Worm (Caenorhabditis elegans) whole organism, midembryonic: ENCODE measurements around the gene C17B7.3.

Experiments used
- flt-1 ChIP-seq: fragments of 200-800 bp; sonication (Bioruptor generic); IDR thresholded peaks from 2 replicates; pipeline ENCODE4 v1.3.6; 2022; ENCODE audit warnings: missing genetic modification characterization, missing compliant biosample characterization
- klf-2 ChIP-seq: fragments of 200-800 bp; sonication (Bioruptor generic); conservative IDR thresholded peaks from 2 replicates; pipeline ENCODE4 v1.3.6; 2022; ENCODE audit warnings: missing genetic modification reagents, missing genetic modification characterization, missing compliant biosample characterization
- ref-1 ChIP-seq: fragments of 200-800 bp; sonication (Bioruptor generic); conservative IDR thresholded peaks from 2 replicates; pipeline ENCODE4 v1.3.6; 2022; ENCODE audit warnings: missing genetic modification reagents, missing genetic modification characterization, missing compliant biosample characterization
- tab-1 ChIP-seq: fragments of 200-800 bp; sonication (Bioruptor generic); IDR thresholded peaks from 2 replicates; pipeline ENCODE4 v1.3.6; 2022; ENCODE audit warnings: missing genetic modification characterization, missing compliant biosample characterization
- ztf-23 ChIP-seq: fragments of 200-800 bp; sonication (Bioruptor generic); IDR thresholded peaks from 2 replicates; pipeline ENCODE4 v1.3.6; 2022; ENCODE audit warnings: missing genetic modification reagents, missing genetic modification characterization, missing compliant biosample characterization

DNA sequence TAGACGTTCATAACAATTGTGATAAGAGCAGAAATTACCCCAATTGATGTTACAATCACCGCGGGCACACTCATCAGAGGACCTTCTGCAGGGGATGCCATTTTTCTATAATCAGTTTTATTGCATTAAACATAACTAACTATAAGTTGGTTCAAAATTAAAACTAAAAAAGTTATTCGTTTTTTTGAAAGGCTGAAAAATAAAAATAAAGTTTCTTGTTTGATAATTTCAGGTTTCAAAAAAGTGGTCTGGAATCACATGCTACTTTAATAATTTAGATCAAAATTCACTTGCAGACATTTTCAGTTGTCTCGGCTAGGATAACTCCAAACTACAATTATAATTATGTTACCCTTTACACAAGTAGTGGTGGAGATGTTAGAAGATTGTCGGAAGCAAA is 40.7 kb upstream of the C17B7.3 start, which contains the start of gene srbc-1:
- TF ChIP-seq klf-2 (GFP tag; lab: Robert Waterston, UW) (no peak), ztf-23 (GFP tag; lab: Robert Waterston, UW) (no peak), flt-1 (no peak), tab-1 (GFP tag; lab: Robert Waterston, UW) (no peak), ref-1 (GFP tag; lab: Robert Waterston, UW) (no peak)
